Fruit fly (Drosophila melanogaster): ENCODE measurements around the gene CG4836.
A peak's percentile ranks its signal among the peaks of the same experiment; 100 is the strongest.

Gene CG4836

DNA sequence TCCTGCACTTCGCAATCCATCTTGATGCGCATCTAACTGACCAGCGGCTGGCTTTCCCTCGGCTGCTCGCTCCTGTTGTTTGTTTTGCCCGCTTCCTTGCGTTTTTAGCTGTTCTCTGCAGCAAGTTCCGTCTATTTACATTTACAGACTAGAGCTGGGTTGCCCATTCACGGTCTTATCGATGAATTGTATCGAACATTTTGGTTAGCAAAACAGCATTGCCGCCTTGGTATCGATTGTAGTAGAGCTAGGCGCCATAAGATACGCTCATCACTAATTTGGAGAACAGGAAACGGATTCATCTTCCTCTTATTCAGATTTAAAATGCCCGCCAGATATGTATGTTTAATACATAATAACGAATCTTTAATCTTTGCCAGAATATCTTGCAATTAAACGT, 22.2 kb downstream of the CG4836 start, which contains the start of gene Regnase-1 (continued):
- TF ChIP-seq nerfin-1 (tag; optimal IDR thresholded peaks at IDR 0.05) (peak; percentile 89), dimm (GFP tag; IDR thresholded peaks at IDR 0.05) (peak; percentile 57; the same call in 1 of the 2 replicates), slou (GFP tag; optimal IDR thresholded peaks at IDR 0.05) (peak; percentile 85), schlank (tag; optimal IDR thresholded peaks at IDR 0.05) (peak; percentile 91), CG10431 (GFP tag; optimal IDR thresholded peaks at IDR 0.05) (peak; percentile 88), Abd-B (GFP tag; optimal IDR thresholded peaks at IDR 0.05) (peak; percentile 16), vfl (GFP tag; optimal IDR thresholded peaks at IDR 0.05) (peak; percentile 78), CG14710 (tag; optimal IDR thresholded peaks at IDR 0.05) (peak; percentile 91), Stat92E (GFP tag; optimal IDR thresholded peaks at IDR 0.05) (no peak), Hsf (GFP tag; optimal IDR thresholded peaks at IDR 0.05) (peak; percentile 91), CG4820 (GFP tag; optimal IDR thresholded peaks at IDR 0.05) (peak; percentile 73), ap (GFP tag; IDR thresholded peaks at IDR 0.05) (peak; percentile 79), CG15269 (tag; optimal IDR thresholded peaks at IDR 0.05) (peak; percentile 91), ash1 (GFP tag; optimal IDR thresholded peaks at IDR 0.05) (peak; percentile 94), Ets97D (GFP tag; optimal IDR thresholded peaks at IDR 0.05) (peak; percentile 100), Sox102F (GFP tag; optimal IDR thresholded peaks at IDR 0.05) (peak; percentile 78), CG6765 (GFP tag; optimal IDR thresholded peaks at IDR 0.05) (peak; percentile 98), CG17612 (GFP tag; IDR thresholded peaks at IDR 0.05) (peak; percentile 61; the same call in 1 of the 2 replicates), hth (optimal IDR thresholded peaks at IDR 0.05) (no peak), CG15479 (GFP tag; optimal IDR thresholded peaks at IDR 0.05) (peak; percentile 59), hkb (optimal IDR thresholded peaks at IDR 0.05) (no peak), hkb (GFP tag; IDR thresholded peaks at IDR 0.05) (peak; percentile 93), CG15696 (tag; optimal IDR thresholded peaks at IDR 0.05) (peak; percentile 60), slp2 (GFP tag; optimal IDR thresholded peaks at IDR 0.05) (peak; percentile 87), CG3726 (GFP tag; IDR thresholded peaks at IDR 0.05) (peak; percentile 77; the same call in 1 of the 3 replicates), abd-A (tag; optimal IDR thresholded peaks at IDR 0.05) (no peak), inv (GFP tag; IDR thresholded peaks at IDR 0.05; ENCODE audit: partially characterized antibody) (peak; percentile 92), CG8281 (tag; optimal IDR thresholded peaks at IDR 0.05) (peak; percentile 77), CG15601 (tag; optimal IDR thresholded peaks at IDR 0.05) (peak; percentile 90)

- TF ChIP-seq dysf (GFP tag; IDR thresholded peaks at IDR 0.05) (no peak), Oaz (GFP tag; IDR thresholded peaks at IDR 0.05) (no peak), pum (GFP tag; optimal IDR thresholded peaks at IDR 0.05) (no peak), Side (GFP tag; optimal IDR thresholded peaks at IDR 0.05) (no peak), CG6791 (GFP tag; IDR thresholded peaks at IDR 0.05; ENCODE audit: partially characterized antibody) (no peak), pan (optimal IDR thresholded peaks at IDR 0.05) (no peak), pan (GFP tag; optimal IDR thresholded peaks at IDR 0.05 in 1 of 2, IDR thresholded peaks at IDR 0.05 in 1 of 2) (no peak), CG11456 (GFP tag; IDR thresholded peaks at IDR 0.05) (no peak), CG1647 (GFP tag; optimal IDR thresholded peaks at IDR 0.05) (no peak), CG2875 (GFP tag; optimal IDR thresholded peaks at IDR 0.05) (no peak), luna (GFP tag; optimal IDR thresholded peaks at IDR 0.05) (no peak), Dp (GFP tag; optimal IDR thresholded peaks at IDR 0.05) (no peak), klu (GFP tag; IDR thresholded peaks at IDR 0.05) (no peak), Ravus (GFP tag; IDR thresholded peaks at IDR 0.05) (no peak), sens (GFP tag) (no peak), phol (tag; optimal IDR thresholded peaks at IDR 0.05) (no peak), stc (GFP tag; IDR thresholded peaks at IDR 0.05) (no peak), CG10462 (GFP tag; optimal IDR thresholded peaks at IDR 0.05) (no peak), unc-4 (GFP tag; IDR thresholded peaks at IDR 0.05; ENCODE audit: partially characterized antibody) (no peak), al (GFP tag; IDR thresholded peaks at IDR 0.05) (no peak), zfh1 (GFP tag; IDR thresholded peaks at IDR 0.05) (no peak)
These were observed 28.8 kb downstream of the CG4836 start, which contains the start of the genes CG33934 and Indy-2 for dm6 chr3R:20042457-20042856. Gene CG33934, plus strand, starts transcription at chr3R:20042757. Gene Indy-2, plus strand, starts transcription at chr3R:20042757.
